Fruit fly (Drosophila melanogaster) whole organism, wandering third instar larva: ENCODE results near the gene Ets21C.
A peak's percentile ranks its signal among the peaks of the same experiment; 100 is the strongest.

Experiments
- CG9705 ChIP-seq: fragments of 200-800 bp; sonication (Bioruptor generic); optimal IDR thresholded peaks from 2 replicates; lab custom pipeline; 2018; ENCODE audit warnings: missing biosample characterization, mild to moderate bottlenecking, missing genetic modification characterization
- CrebA ChIP-seq: fragments of 200-800 bp; sonication (Bioruptor generic); optimal IDR thresholded peaks from 2 replicates; lab custom pipeline; 2016; ENCODE audit warnings: missing biosample characterization, mild to moderate bottlenecking, missing genetic modification characterization, borderline replicate concordance
- Dfd ChIP-seq: fragments of >200 bp; optimal IDR thresholded peaks from 2 replicates; lab custom pipeline; 2017; ENCODE audit warnings: missing biosample characterization, missing genetic modification characterization
- Dif ChIP-seq: fragments of 200-275, 200-300 bp; sonication (Bioruptor generic); optimal IDR thresholded peaks from 2 replicates; lab custom pipeline; 2018; ENCODE audit warnings: missing biosample characterization, missing genetic modification characterization; ENCODE audit not compliant: partially characterized antibody
- GATAd ChIP-seq: sonication (Bioruptor generic); optimal IDR thresholded peaks from 2 replicates; lab custom pipeline; 2016; ENCODE audit warnings: missing biosample characterization, missing genetic modification characterization
- HLH106 ChIP-seq: fragments of 200-800 bp; optimal IDR thresholded peaks from 3 replicates; lab custom pipeline; 2019; ENCODE audit warnings: missing biosample characterization, mild to moderate bottlenecking, missing genetic modification characterization, moderate library complexity
- Hr78 ChIP-seq: fragments of >200 bp; optimal IDR thresholded peaks from 2 replicates; lab custom pipeline; 2017; ENCODE audit warnings: missing biosample characterization, missing genetic modification characterization
- Hr83 ChIP-seq: fragments of 200-300 bp; sonication (Bioruptor generic); optimal IDR thresholded peaks from 2 replicates; lab custom pipeline; 2016; ENCODE audit warnings: missing biosample characterization, mild to moderate bottlenecking, missing genetic modification characterization, moderate library complexity; ENCODE audit not compliant: poor library complexity, severe bottlenecking
- Jra ChIP-seq: sonication (Bioruptor generic); optimal IDR thresholded peaks from 2 replicates; lab custom pipeline; 2016; ENCODE audit warnings: missing biosample characterization, missing genetic modification characterization
- Mio ChIP-seq: sonication (Bioruptor generic); optimal IDR thresholded peaks from 2 replicates; lab custom pipeline; 2016; ENCODE audit warnings: missing biosample characterization, missing genetic modification characterization
- Myc ChIP-seq: fragments of >200 bp; optimal IDR thresholded peaks from 2 replicates; lab custom pipeline; 2017
- N ChIP-seq: fragments of >200 bp; optimal IDR thresholded peaks from 2 replicates; lab custom pipeline; 2018; ENCODE audit warnings: missing biosample characterization, missing external identifiers, missing genetic modification characterization
- Sp1 ChIP-seq: fragments of 200-800 bp; sonication (Bioruptor generic); optimal IDR thresholded peaks from 3 replicates; lab custom pipeline; 2019; ENCODE audit warnings: missing biosample characterization, mild to moderate bottlenecking, missing genetic modification characterization, moderate library complexity
- Vsx2 ChIP-seq: fragments of 200-300, 225-300 bp; sonication (Bioruptor generic); optimal IDR thresholded peaks from 2 replicates; lab custom pipeline; 2018; ENCODE audit warnings: missing biosample characterization, missing genetic modification characterization; ENCODE audit not compliant: partially characterized antibody
- br ChIP-seq: fragments of 200-800 bp; sonication (Bioruptor generic); optimal IDR thresholded peaks from 2 replicates; lab custom pipeline; 2016; ENCODE audit warnings: missing biosample characterization, missing genetic modification characterization
- dl ChIP-seq, 2 experiments: fragments of 175-275, 200-275 bp in 1 of 2; fragments of 200-275 bp in 1 of 2; sonication (Bioruptor generic); optimal IDR thresholded peaks; lab custom pipeline; 2018; ENCODE audit warnings: mild to moderate bottlenecking in 2 of 2, missing biosample characterization in 2 of 2, missing genetic modification characterization in 2 of 2, moderate library complexity in 2 of 2; ENCODE audit not compliant: partially characterized antibody in 2 of 2, insufficient read depth in 1 of 2
- dmrt93B ChIP-seq: fragments of 200-800 bp; sonication (Bioruptor generic); optimal IDR thresholded peaks from 2 replicates; lab custom pipeline; 2018; ENCODE audit warnings: missing biosample characterization, mild to moderate bottlenecking, missing genetic modification characterization
- dsf ChIP-seq: sonication (Bioruptor generic); optimal IDR thresholded peaks from 2 replicates; lab custom pipeline; 2016; ENCODE audit warnings: missing biosample characterization, missing genetic modification characterization, borderline replicate concordance
- fru ChIP-seq: fragments of 200-800 bp; sonication (Bioruptor generic); optimal IDR thresholded peaks from 3 replicates; lab custom pipeline; 2016; ENCODE audit warnings: missing biosample characterization, mild to moderate bottlenecking, missing genetic modification characterization
- jim ChIP-seq: fragments of 175-275, 200-325 bp; sonication (Bioruptor generic); optimal IDR thresholded peaks from 2 replicates; lab custom pipeline; 2016; ENCODE audit warnings: missing biosample characterization, mild to moderate bottlenecking, missing genetic modification characterization
- lola ChIP-seq: fragments of >200 bp; optimal IDR thresholded peaks from 2 replicates; lab custom pipeline; 2017; ENCODE audit warnings: missing biosample characterization, missing genetic modification characterization
- pan ChIP-seq: fragments of >200 bp; optimal IDR thresholded peaks from 2 replicates; lab custom pipeline; 2017
- psq ChIP-seq: fragments of 200-800 bp; sonication (Bioruptor generic); optimal IDR thresholded peaks from 3 replicates; lab custom pipeline; 2017; ENCODE audit warnings: missing biosample characterization, mild to moderate bottlenecking, missing genetic modification characterization, moderate library complexity
- sage ChIP-seq: fragments of 200-800 bp; sonication (Bioruptor generic); optimal IDR thresholded peaks from 2 replicates; lab custom pipeline; 2016; ENCODE audit warnings: missing biosample characterization, mild to moderate bottlenecking, missing genetic modification characterization
- tai ChIP-seq: sonication (Bioruptor generic); optimal IDR thresholded peaks from 2 replicates; lab custom pipeline; 2016; ENCODE audit warnings: missing biosample characterization, missing genetic modification characterization
- usp ChIP-seq: fragments of >200 bp; optimal IDR thresholded peaks from 2 replicates; lab custom pipeline; 2017; ENCODE audit warnings: missing biosample characterization, missing genetic modification characterization
- woc ChIP-seq: sonication (Bioruptor generic); optimal IDR thresholded peaks from 2 replicates; lab custom pipeline; 2016; ENCODE audit warnings: missing biosample characterization, mild to moderate bottlenecking, missing genetic modification characterization

The Ets21C gene

DNA sequence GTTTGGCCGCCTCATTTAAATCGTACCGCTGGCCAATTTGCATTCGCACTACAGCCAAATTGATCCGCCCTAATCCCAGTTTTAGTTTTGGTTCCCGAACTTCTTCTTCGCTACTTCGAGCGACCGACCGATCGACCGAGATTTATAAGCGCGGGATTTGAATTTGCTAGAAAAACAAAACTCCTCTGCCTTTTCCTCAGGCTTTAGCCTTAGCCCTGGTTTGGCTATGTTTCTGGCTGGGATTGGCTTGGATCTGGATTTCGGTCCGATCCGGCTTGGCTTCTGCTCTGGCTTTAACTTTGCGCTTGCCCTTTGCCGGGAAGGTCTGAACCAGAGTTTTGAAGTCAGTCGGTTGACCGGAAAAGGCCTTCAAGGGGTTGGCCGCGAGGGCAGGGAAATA lies 49.1 kb upstream of the Ets21C start:
- TF ChIP-seq psq (GFP tag; lab: Kevin White, UChicago) (no peak), CrebA (GFP tag; lab: Kevin White, UChicago) (no peak), br (GFP tag; lab: Kevin White, UChicago) (no peak), pan (lab: Kevin White, UChicago) (no peak), Sp1 (GFP tag; lab: Kevin White, UChicago) (no peak), Hr78 (no peak), tai (GFP tag; lab: Kevin White, UChicago) (no peak), Mio (no peak), sage (GFP tag; lab: Kevin White, UChicago) (no peak), fru (no peak), Vsx2 (GFP tag; lab: Kevin White, UChicago) (no peak), dsf (no peak), dl (GFP tag; optimal IDR thresholded peaks at IDR 0.05; lab: Kevin White, UChicago; ENCODE audit: insufficient read depth in 1 of 2, partially characterized antibody in 2 of 2) (no peak), HLH106 (tag; lab: Kevin White, UChicago) (no peak), usp (no peak)

dm6 chr2L:597771-598170 lies 45.0 kb upstream of the Ets21C start:
- no peak for TF ChIP-seq dsf
- TF ChIP-seq jim (GFP tag; lab: Kevin White, UChicago) = peak; percentile 12

DNA sequence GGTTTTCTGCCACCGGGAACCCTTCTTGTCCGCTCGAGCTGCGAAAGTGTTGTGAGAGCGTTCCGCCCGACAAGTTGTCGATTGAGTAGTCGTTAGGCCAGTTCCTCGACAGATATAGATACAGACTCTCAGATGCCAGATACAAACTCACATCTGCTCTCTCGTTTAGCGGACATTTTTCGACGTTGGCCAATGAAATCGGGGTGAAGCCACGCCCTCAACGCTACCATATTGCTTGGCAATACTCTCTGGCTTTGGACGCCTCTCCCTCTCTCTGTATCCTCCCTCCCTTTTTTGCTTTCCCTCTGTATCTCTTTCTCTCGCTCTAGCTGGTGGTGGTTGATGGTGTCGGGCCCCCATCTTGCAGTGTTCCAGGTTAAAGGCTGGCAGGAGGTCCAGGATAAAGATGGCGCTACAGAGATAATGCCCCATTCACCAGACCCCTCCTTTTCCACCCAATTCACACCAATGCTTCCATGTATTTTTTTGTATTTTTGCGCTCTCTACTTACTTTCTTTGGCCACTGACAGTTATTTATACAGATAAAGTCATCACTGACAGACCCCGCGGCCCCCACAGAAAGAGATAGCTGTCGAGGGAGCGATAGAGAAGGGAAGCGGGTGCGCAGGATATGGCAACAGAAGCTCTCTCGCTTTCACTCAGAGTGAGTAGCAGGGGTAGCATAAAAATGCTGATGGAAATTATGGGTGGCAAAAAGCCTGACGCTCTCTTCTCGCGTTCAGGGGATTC lies 42.1 kb upstream of the Ets21C start, which contains the start of gene Gsc:
Gene Gsc, minus strand, starts transcription at position 51 of the 750 bp plus-strand sequence.
- TF ChIP-seq Dfd (GFP tag; lab: Kevin White, UChicago) = no peak
- TF ChIP-seq dl (GFP tag; optimal IDR thresholded peaks at IDR 0.05; lab: Kevin White, UChicago; ENCODE audit: insufficient read depth in 1 of 2, partially characterized antibody in 2 of 2) = peak; percentile 66 to 85
- peak; percentile 87 for TF ChIP-seq Dif

dm6 chr2L:594048-594447 lies 41.3 kb upstream of the Ets21C start:
- TF ChIP-seq psq (GFP tag; lab: Kevin White, UChicago) (no peak), Dfd (GFP tag; lab: Kevin White, UChicago) (peak; percentile 91)

- TF ChIP-seq CG9705 (no peak), Sp1 (GFP tag; lab: Kevin White, UChicago) (no peak), Myc (no peak), dmrt93B (GFP tag; lab: Kevin White, UChicago) (no peak), Mio (no peak), pan (lab: Kevin White, UChicago) (no peak), Jra (GFP tag; lab: Kevin White, UChicago) (no peak), woc (GFP tag; lab: Kevin White, UChicago) (no peak), lola (GFP tag; lab: Kevin White, UChicago) (no peak), jim (GFP tag; lab: Kevin White, UChicago) (no peak), br (GFP tag; lab: Kevin White, UChicago) (no peak), dl (GFP tag; optimal IDR thresholded peaks at IDR 0.05; lab: Kevin White, UChicago; ENCODE audit: insufficient read depth in 1 of 2, partially characterized antibody in 2 of 2) (no peak), Hr83 (GFP tag; lab: Kevin White, UChicago) (no peak)
- TF ChIP-seq, all 38 proteins: peak for 0
These were observed 38.8 kb upstream of the Ets21C start for dm6 chr2L:591511-591910.

DNA sequence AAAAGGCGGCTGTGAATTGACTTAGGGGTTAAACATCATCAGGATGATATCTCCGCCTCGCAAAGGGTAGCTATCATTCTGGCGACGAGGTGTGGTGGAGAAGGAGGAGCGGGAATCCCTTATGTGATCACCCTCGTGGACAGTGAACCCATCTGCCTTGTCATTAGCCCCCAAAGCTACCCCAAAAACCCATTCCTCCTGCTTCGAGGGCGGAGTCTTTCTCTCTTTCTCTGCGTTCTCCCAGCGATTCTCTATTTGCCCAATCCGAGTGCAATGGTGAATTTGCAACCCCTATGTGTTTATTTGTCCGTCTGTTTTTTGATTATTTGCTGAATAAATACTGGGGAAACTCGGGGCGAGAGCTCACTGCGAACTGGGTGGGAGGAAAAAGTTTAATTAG lies 32.5 kb upstream of the Ets21C start:
- TF ChIP-seq Hr78 (no peak), Vsx2 (GFP tag; lab: Kevin White, UChicago) (peak; percentile 41)

DNA sequence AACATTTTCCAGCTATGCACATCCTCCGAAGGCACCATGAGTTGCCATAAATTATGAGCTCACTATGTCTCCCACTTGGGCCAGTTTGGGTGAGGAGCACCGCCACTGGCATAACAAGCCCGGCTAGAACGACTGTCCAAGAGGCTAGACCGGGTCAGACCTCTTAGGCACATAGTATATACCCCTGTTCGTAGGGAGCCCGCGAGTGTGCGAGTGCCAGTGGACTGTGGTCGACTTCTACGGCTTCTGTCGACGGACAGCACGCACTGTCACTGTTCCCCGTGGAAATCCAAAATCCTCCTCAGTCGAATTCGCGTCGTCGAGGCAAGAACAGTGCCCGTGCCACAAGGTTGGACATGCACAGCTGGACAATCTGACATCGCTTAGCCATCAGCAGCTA lies 24.5 kb upstream of the Ets21C start, which contains the start of gene Pph13:
Gene Pph13, plus strand, starts transcription at position 301 of the 400 bp plus-strand sequence.
- no peak for TF ChIP-seq N (GFP tag; lab: Kevin White, UChicago)
- TF ChIP-seq GATAd (GFP tag; lab: Kevin White, UChicago) = no peak
- TF ChIP-seq dmrt93B (GFP tag; lab: Kevin White, UChicago) = no peak
- no peak for TF ChIP-seq Dif
- no peak for TF ChIP-seq tai (GFP tag; lab: Kevin White, UChicago)
